Worm (Caenorhabditis elegans): Measurements from ENCODE around the gene spt-5.

Gene spt-5

DNA sequence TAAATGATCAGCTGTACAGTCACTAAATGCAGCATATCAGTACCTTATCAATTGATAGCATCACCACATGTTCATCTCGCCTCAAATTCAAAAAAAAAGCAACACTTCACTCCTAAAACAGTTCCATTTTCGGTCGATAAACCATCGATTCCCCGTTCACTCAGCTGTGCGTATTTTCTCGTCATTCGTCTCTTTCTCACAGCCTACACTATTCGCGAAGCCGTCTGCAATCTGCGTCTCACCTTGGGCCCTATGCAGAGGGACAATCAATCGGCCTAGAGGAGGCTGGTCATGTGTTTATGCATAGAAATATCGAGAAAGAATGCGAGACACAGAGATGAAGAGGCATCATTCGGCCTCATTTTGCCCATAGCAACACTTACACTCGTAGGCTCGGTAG lies 18.9 kb upstream of the spt-5 start:
- no peak for TF ChIP-seq ztf-11 (tag; optimal IDR thresholded peaks at IDR 0.05)
- no peak for TF ChIP-seq snpc-4 (tag; optimal IDR thresholded peaks at IDR 0.05)
- peak; percentile 37 for TF ChIP-seq drap-1 (GFP tag; optimal IDR thresholded peaks at IDR 0.05)
- peak; percentile 79 for TF ChIP-seq nhr-237 (tag; optimal IDR thresholded peaks at IDR 0.05)
- no peak for TF ChIP-seq unc-39 (tag; optimal IDR thresholded peaks at IDR 0.05)
- no peak for TF ChIP-seq mab-5 (tag; optimal IDR thresholded peaks at IDR 0.05)
- peak; percentile 55 for TF ChIP-seq ces-1 (GFP tag; optimal IDR thresholded peaks at IDR 0.05)
- TF ChIP-seq bed-3 (GFP tag; optimal IDR thresholded peaks at IDR 0.05) = no peak
- TF ChIP-seq mls-2 (tag; optimal IDR thresholded peaks at IDR 0.05) = peak; percentile 81
- TF ChIP-seq flh-1 (GFP tag; optimal IDR thresholded peaks at IDR 0.05) = no peak
- peak; percentile 31 for TF ChIP-seq sptf-1 (tag; optimal IDR thresholded peaks at IDR 0.05)
- TF ChIP-seq elt-3 (tag; optimal IDR thresholded peaks at IDR 0.05) = no peak
- no peak for TF ChIP-seq lin-32 (GFP tag; optimal IDR thresholded peaks at IDR 0.05)
- peak; percentile 68 for TF ChIP-seq unc-120 (tag; optimal IDR thresholded peaks at IDR 0.05; ENCODE audit: poor library complexity, severe bottlenecking)
- TF ChIP-seq hlh-1 (tag; optimal IDR thresholded peaks at IDR 0.05) = peak; percentile 76
- TF ChIP-seq ham-2 (GFP tag; optimal IDR thresholded peaks at IDR 0.05) = peak; percentile 65
- TF ChIP-seq mep-1 (tag; optimal IDR thresholded peaks at IDR 0.05) = peak; percentile 65
- peak; percentile 54 for TF ChIP-seq lin-13 (tag; optimal IDR thresholded peaks at IDR 0.05)
- peak; percentile 90 for TF ChIP-seq pha-4 (tag; optimal IDR thresholded peaks at IDR 0.05)
- TF ChIP-seq ceh-83 (GFP tag; optimal IDR thresholded peaks at IDR 0.05) = no peak
- TF ChIP-seq lsy-2 (tag; optimal IDR thresholded peaks at IDR 0.05) = peak; percentile 58
- no peak for TF ChIP-seq sem-2 (GFP tag; optimal IDR thresholded peaks at IDR 0.05)
- TF ChIP-seq cnd-1 (tag; optimal IDR thresholded peaks at IDR 0.05) = peak; percentile 50
- TF ChIP-seq M03D4.4 (tag; optimal IDR thresholded peaks at IDR 0.05) = no peak
- peak; percentile 98 for TF ChIP-seq ceh-39 (tag; optimal IDR thresholded peaks at IDR 0.05)
- peak; percentile 11 for TF ChIP-seq elt-1 (tag; optimal IDR thresholded peaks at IDR 0.05; ENCODE audit: borderline replicate concordance, insufficient read depth)
- TF ChIP-seq nhr-12 (tag; optimal IDR thresholded peaks at IDR 0.05) = no peak
- no peak for TF ChIP-seq blmp-1 (tag; optimal IDR thresholded peaks at IDR 0.05)
- no peak for TF ChIP-seq zip-8 (tag; optimal IDR thresholded peaks at IDR 0.05)
- no peak for TF ChIP-seq nhr-76 (tag; optimal IDR thresholded peaks at IDR 0.05)
- peak; percentile 32 for TF ChIP-seq tbx-8 (GFP tag; optimal IDR thresholded peaks at IDR 0.05)
- TF ChIP-seq nhr-2 (tag; optimal IDR thresholded peaks at IDR 0.05) = peak; percentile 27
- peak; percentile 79 for TF ChIP-seq unc-62 (GFP tag; optimal IDR thresholded peaks at IDR 0.05)
- TF ChIP-seq nhr-28 (tag; optimal IDR thresholded peaks at IDR 0.05) = no peak
- TF ChIP-seq ceh-43 (GFP tag; optimal IDR thresholded peaks at IDR 0.05) = no peak

DNA sequence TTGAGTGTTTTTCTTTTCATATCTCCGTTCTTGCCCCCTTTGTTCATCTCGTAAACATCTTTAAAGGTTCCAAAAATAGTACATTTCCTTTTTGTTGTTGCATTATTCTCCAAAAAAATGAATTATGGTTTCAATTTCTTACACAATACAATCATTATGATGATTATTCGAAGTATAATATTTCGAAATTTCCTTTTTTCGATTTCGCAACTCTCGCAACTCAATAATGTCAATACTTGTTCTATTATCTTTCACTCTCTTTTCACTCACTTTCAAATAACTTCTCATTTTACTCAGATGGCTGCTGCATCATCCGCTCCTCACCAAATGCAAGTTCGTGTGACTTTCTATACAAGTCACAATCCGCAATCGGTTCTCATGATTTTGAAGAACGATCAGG lies 17.3 kb upstream of the spt-5 start, which contains the start of gene sqst-1:
Gene sqst-1, plus strand, starts transcription at position 298 of the 400 bp plus-strand sequence.
- TF ChIP-seq lsy-2 (tag; optimal IDR thresholded peaks at IDR 0.05) (no peak), mep-1 (tag; optimal IDR thresholded peaks at IDR 0.05) (no peak), drap-1 (GFP tag; optimal IDR thresholded peaks at IDR 0.05) (no peak), lin-13 (tag; optimal IDR thresholded peaks at IDR 0.05) (no peak), nhr-2 (tag; optimal IDR thresholded peaks at IDR 0.05) (no peak), sem-2 (GFP tag; optimal IDR thresholded peaks at IDR 0.05) (no peak), nhr-76 (tag; optimal IDR thresholded peaks at IDR 0.05) (no peak), sptf-1 (tag; optimal IDR thresholded peaks at IDR 0.05) (no peak), ceh-83 (GFP tag; optimal IDR thresholded peaks at IDR 0.05) (no peak), bed-3 (GFP tag; optimal IDR thresholded peaks at IDR 0.05) (no peak), ztf-11 (tag; optimal IDR thresholded peaks at IDR 0.05) (no peak), nhr-28 (tag; optimal IDR thresholded peaks at IDR 0.05) (no peak), tbx-8 (GFP tag; optimal IDR thresholded peaks at IDR 0.05) (no peak), unc-120 (tag; optimal IDR thresholded peaks at IDR 0.05; ENCODE audit: poor library complexity, severe bottlenecking) (no peak), blmp-1 (tag; optimal IDR thresholded peaks at IDR 0.05) (no peak), unc-62 (GFP tag; optimal IDR thresholded peaks at IDR 0.05) (no peak), nhr-237 (tag; optimal IDR thresholded peaks at IDR 0.05) (no peak)

DNA sequence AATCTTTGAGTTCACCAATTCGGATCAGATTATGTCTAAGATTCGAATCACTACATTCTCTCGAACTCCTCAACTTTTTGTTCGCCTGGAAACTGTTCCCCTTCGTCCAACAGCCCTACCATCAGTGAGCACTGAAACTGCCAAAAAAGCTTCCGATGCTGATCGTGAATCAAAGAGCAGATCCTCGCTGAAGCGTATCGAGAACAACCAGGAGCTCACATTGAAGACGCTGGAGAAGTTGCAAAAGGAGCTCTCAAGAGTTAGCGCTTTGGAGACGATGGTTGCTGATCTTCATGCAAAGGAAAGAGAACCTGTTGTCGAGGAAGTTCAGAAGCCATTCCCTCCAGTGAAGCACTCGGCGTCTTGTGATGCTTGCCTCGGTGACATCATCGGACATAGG lies 16.5 kb upstream of the spt-5 start:
- TF ChIP-seq ham-2 (GFP tag; optimal IDR thresholded peaks at IDR 0.05) (no peak), nhr-28 (tag; optimal IDR thresholded peaks at IDR 0.05) (no peak), lsy-2 (tag; optimal IDR thresholded peaks at IDR 0.05) (no peak)

DNA sequence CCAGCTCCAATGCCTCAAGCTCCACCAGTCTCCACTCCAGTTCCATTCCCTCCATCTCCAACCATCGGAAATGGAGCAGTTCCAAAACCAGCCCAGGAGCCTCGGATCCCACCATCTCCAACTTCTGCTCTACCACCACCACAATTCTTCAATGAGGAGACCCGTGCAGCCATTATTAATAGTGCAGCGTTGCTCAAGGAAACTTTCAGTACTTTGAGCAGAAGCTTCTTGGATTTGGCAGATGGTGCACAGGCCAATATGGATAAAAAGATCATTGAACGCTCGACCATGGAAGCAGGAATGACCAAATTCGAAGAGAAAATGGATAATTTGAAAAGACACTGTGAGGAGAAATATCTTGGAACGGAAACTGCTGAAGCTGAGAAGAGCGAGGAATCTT lies 15.9 kb upstream of the spt-5 start:
- TF ChIP-seq cnd-1 (tag; optimal IDR thresholded peaks at IDR 0.05) (no peak), lin-13 (tag; optimal IDR thresholded peaks at IDR 0.05) (no peak), sptf-1 (tag; optimal IDR thresholded peaks at IDR 0.05) (no peak), ztf-11 (tag; optimal IDR thresholded peaks at IDR 0.05) (no peak), lin-32 (GFP tag; optimal IDR thresholded peaks at IDR 0.05) (no peak), drap-1 (GFP tag; optimal IDR thresholded peaks at IDR 0.05) (no peak), nhr-2 (tag; optimal IDR thresholded peaks at IDR 0.05) (no peak), nhr-76 (tag; optimal IDR thresholded peaks at IDR 0.05) (no peak), ceh-43 (GFP tag; optimal IDR thresholded peaks at IDR 0.05) (no peak), mep-1 (tag; optimal IDR thresholded peaks at IDR 0.05) (no peak), mls-2 (tag; optimal IDR thresholded peaks at IDR 0.05) (no peak)
